Fruit fly (Drosophila melanogaster): ENCODE data around the gene CG1213.

CG1213 gene

dm6 chr3R:5840870-5841269, at the start of gene CG1213:
Gene CG1213, plus strand, starts transcription at chr3R:5841170.
- TF ChIP-seq CG17801 (GFP tag; optimal IDR thresholded peaks at IDR 0.05; ENCODE audit: partially characterized antibody), result no peak

- TF ChIP-seq CG17801 (GFP tag; optimal IDR thresholded peaks at IDR 0.05; ENCODE audit: partially characterized antibody), result peak; percentile 99
These were observed 49.5 kb upstream of the CG1213 start, which contains the start of gene Hpf1 for dm6 chr3R:5791497-5791896. Gene Hpf1, plus strand, starts transcription at chr3R:5791879.

dm6 chr3R:5794267-5795089, 46.5 kb upstream of the CG1213 start, which contains the start of the genes PSMG1 and CG10979:
Gene PSMG1, minus strand, starts transcription at chr3R:5794317.
Gene CG10979, plus strand, starts transcription at chr3R:5794705.
- no peak for TF ChIP-seq CG17801 (GFP tag; optimal IDR thresholded peaks at IDR 0.05; ENCODE audit: partially characterized antibody)

dm6 chr3R:5797709-5798108, 43.3 kb upstream of the CG1213 start:
- no peak for TF ChIP-seq CG17801 (GFP tag; optimal IDR thresholded peaks at IDR 0.05; ENCODE audit: partially characterized antibody)

- no peak for TF ChIP-seq CG17801 (GFP tag; optimal IDR thresholded peaks at IDR 0.05; ENCODE audit: partially characterized antibody)
These were observed 39.1 kb upstream of the CG1213 start, which contains the start of gene CG11000 for dm6 chr3R:5801703-5802436. Gene CG11000, plus strand, starts transcription at chr3R:5802328.

- no peak for TF ChIP-seq CG17801 (GFP tag; optimal IDR thresholded peaks at IDR 0.05; ENCODE audit: partially characterized antibody)
These were observed 27.8 kb upstream of the CG1213 start, which contains the start of gene CG42675 for dm6 chr3R:5813157-5813659. Gene CG42675, plus strand, starts transcription at chr3R:5813609.

dm6 chr3R:5821243-5821642, 19.7 kb upstream of the CG1213 start, which contains the start of gene Hpr1:
Gene Hpr1, minus strand, starts transcription at chr3R:5821440.
- TF ChIP-seq CG17801 (GFP tag; optimal IDR thresholded peaks at IDR 0.05; ENCODE audit: partially characterized antibody), result no peak

dm6 chr3R:5821750-5822149, 19.2 kb upstream of the CG1213 start, which contains the start of gene CG46303:
Gene CG46303, plus strand, starts transcription at chr3R:5821972.
- TF ChIP-seq CG17801 (GFP tag; optimal IDR thresholded peaks at IDR 0.05; ENCODE audit: partially characterized antibody), result no peak

dm6 chr3R:5824456-5824855, 16.5 kb upstream of the CG1213 start, which contains the start of the genes Sec20 and dgrn:
Gene Sec20, minus strand, starts transcription at chr3R:5824532.
Gene dgrn, plus strand, starts transcription at chr3R:5824615.
- TF ChIP-seq CG17801 (GFP tag; optimal IDR thresholded peaks at IDR 0.05; ENCODE audit: partially characterized antibody), result peak; percentile 71

- no peak for TF ChIP-seq CG17801 (GFP tag; optimal IDR thresholded peaks at IDR 0.05; ENCODE audit: partially characterized antibody)
These were observed 11.2 kb upstream of the CG1213 start, which contains the start of gene glob3 for dm6 chr3R:5829762-5830161. Gene glob3, plus strand, starts transcription at chr3R:5830062.

- TF ChIP-seq CG17801 (GFP tag; optimal IDR thresholded peaks at IDR 0.05; ENCODE audit: partially characterized antibody), result no peak
These were observed 9.6 kb upstream of the CG1213 start, which contains the start of gene CG1208 for dm6 chr3R:5831339-5831738. Gene CG1208, plus strand, starts transcription at chr3R:5831639.

dm6 chr3R:5832345-5832981, 8.5 kb upstream of the CG1213 start:
- TF ChIP-seq CG17801 (GFP tag; optimal IDR thresholded peaks at IDR 0.05; ENCODE audit: partially characterized antibody), result no peak

- TF ChIP-seq CG17801 (GFP tag; optimal IDR thresholded peaks at IDR 0.05; ENCODE audit: partially characterized antibody), result no peak
These were observed 6.9 kb upstream of the CG1213 start for dm6 chr3R:5833948-5834504.

- no peak for TF ChIP-seq CG17801 (GFP tag; optimal IDR thresholded peaks at IDR 0.05; ENCODE audit: partially characterized antibody)
These were observed 4.4 kb upstream of the CG1213 start for dm6 chr3R:5836536-5836935.
